Fruit fly (Drosophila melanogaster) whole organism, embryonic: Measurements from ENCODE around the gene Fic.
A peak's percentile ranks its signal among the peaks of the same experiment; 100 is the strongest.

Source experiments
- Ada2b ChIP-seq: fragments of 200-800 bp; sonication (Bioruptor generic); IDR thresholded peaks from 2 replicates; pipeline ENCODE4 v1.3.6; 2022; ENCODE audit warnings: missing biosample characterization, missing genetic modification characterization
- B-H2 ChIP-seq: fragments of 200-800 bp; sonication (Bioruptor generic); optimal IDR thresholded peaks from 2 replicates; lab custom pipeline; 2018; ENCODE audit warnings: missing biosample characterization, mild to moderate bottlenecking, missing genetic modification characterization
- CG10274 ChIP-seq: fragments of 200-800 bp; sonication (Bioruptor generic); optimal IDR thresholded peaks from 3 replicates; lab custom pipeline; 2017; ENCODE audit warnings: missing biosample characterization, mild to moderate bottlenecking, missing genetic modification characterization
- CG11504 ChIP-seq: fragments of 200-800 bp; sonication (Bioruptor generic); optimal IDR thresholded peaks from 3 replicates; lab custom pipeline; 2019; ENCODE audit warnings: missing biosample characterization, mild to moderate bottlenecking, missing genetic modification characterization, moderate library complexity
- CG14860 ChIP-seq: fragments of 200-800 bp; sonication (Bioruptor generic); IDR thresholded peaks from 3 replicates; pipeline ENCODE4 v1.3.6; 2022; ENCODE audit warnings: missing biosample characterization, missing genetic modification characterization; ENCODE audit not compliant: partially characterized antibody
- CG15073 ChIP-seq: fragments of 200-800 bp; sonication (Bioruptor generic); optimal IDR thresholded peaks from 2 replicates; lab custom pipeline; 2016; ENCODE audit warnings: missing biosample characterization, missing genetic modification characterization
- CG17612 ChIP-seq: fragments of 200-800 bp; sonication (Bioruptor generic); IDR thresholded peaks from 2 replicates; pipeline ENCODE4 v1.3.6; 2022; ENCODE audit warnings: missing biosample characterization, missing genetic modification characterization
- CG1792 ChIP-seq: fragments of 200-800 bp; sonication (Bioruptor generic); optimal IDR thresholded peaks from 2 replicates; lab custom pipeline; 2016; ENCODE audit warnings: missing biosample characterization, missing genetic modification characterization
- CG18476 ChIP-seq: fragments of 200-800 bp; sonication (Bioruptor generic); optimal IDR thresholded peaks from 2 replicates; lab custom pipeline; 2016; ENCODE audit warnings: missing biosample characterization, mild to moderate bottlenecking, missing genetic modification characterization
- CG2199 ChIP-seq: fragments of 200-800 bp; sonication (Bioruptor generic); IDR thresholded peaks from 3 replicates; pipeline ENCODE4 v1.3.6; 2022; ENCODE audit warnings: missing biosample characterization, missing genetic modification characterization
- CG32767 ChIP-seq: fragments of 200-800 bp; sonication (Bioruptor generic); IDR thresholded peaks from 2 replicates; pipeline ENCODE4 v1.3.6; 2022; ENCODE audit warnings: missing biosample characterization, missing genetic modification characterization
- CG33213 ChIP-seq: fragments of 200-800 bp; sonication (Bioruptor generic); optimal IDR thresholded peaks from 3 replicates; lab custom pipeline; 2016; ENCODE audit warnings: missing biosample characterization, missing genetic modification characterization
- CG5180 ChIP-seq: fragments of 200-800 bp; sonication (Bioruptor generic); optimal IDR thresholded peaks from 3 replicates; lab custom pipeline; 2017; ENCODE audit warnings: missing biosample characterization, missing genetic modification characterization, mild to moderate bottlenecking, moderate library complexity, missing genetic modification reagents
- CG6689 ChIP-seq: fragments of 200-800 bp; sonication (Bioruptor generic); IDR thresholded peaks from 2 replicates; pipeline ENCODE4 v1.3.6; 2022; ENCODE audit warnings: missing biosample characterization, missing genetic modification characterization
- CG6765 ChIP-seq: fragments of 200-800 bp; sonication (Bioruptor generic); optimal IDR thresholded peaks from 3 replicates; lab custom pipeline; 2017; ENCODE audit warnings: missing biosample characterization, mild to moderate bottlenecking, missing genetic modification characterization
- CG8290 ChIP-seq, 3 experiments: fragments of 200-800 bp; sonication (Bioruptor generic); optimal IDR thresholded peaks; 2 replicates each; lab custom pipeline; 2016 to 2019; ENCODE audit warnings: missing biosample characterization in 3 of 3, missing genetic modification characterization in 3 of 3, mild to moderate bottlenecking in 2 of 3, moderate library complexity in 1 of 3
- CG8924 ChIP-seq: fragments of 200-800 bp; optimal IDR thresholded peaks from 3 replicates; lab custom pipeline; 2019; ENCODE audit warnings: missing biosample characterization, mild to moderate bottlenecking, missing genetic modification characterization, moderate library complexity
- CG9609 ChIP-seq: fragments of 200-800 bp; sonication (Bioruptor generic); optimal IDR thresholded peaks from 3 replicates; lab custom pipeline; 2016; ENCODE audit warnings: missing biosample characterization, missing genetic modification characterization
- CG9727 ChIP-seq: fragments of 200-800 bp; sonication (Bioruptor generic); optimal IDR thresholded peaks from 3 replicates; lab custom pipeline; 2017; ENCODE audit warnings: missing biosample characterization, mild to moderate bottlenecking, missing genetic modification characterization
- CG9932 ChIP-seq: fragments of 200-800 bp; sonication (Bioruptor generic); IDR thresholded peaks from 2 replicates; pipeline ENCODE4 v1.3.6; 2022; ENCODE audit warnings: missing biosample characterization, missing genetic modification characterization
- CoRest ChIP-seq: fragments of 200-800 bp; sonication (Bioruptor generic); optimal IDR thresholded peaks from 3 replicates; lab custom pipeline; 2018; ENCODE audit warnings: missing biosample characterization, mild to moderate bottlenecking, missing genetic modification characterization, moderate library complexity
- Dad ChIP-seq: fragments of 200-800 bp; sonication (Bioruptor generic); optimal IDR thresholded peaks from 3 replicates; lab custom pipeline; 2016; ENCODE audit warnings: missing biosample characterization, missing genetic modification characterization
- Dfd ChIP-seq, 2 experiments: fragments of >200 bp; optimal IDR thresholded peaks; 2 replicates each; lab custom pipeline; 2017; ENCODE audit warnings: missing biosample characterization in 2 of 2, missing genetic modification characterization in 2 of 2
- Doc3 ChIP-seq: fragments of 200-800 bp; sonication (Bioruptor generic); IDR thresholded peaks from 3 replicates; pipeline ENCODE4 v1.3.6; 2022; ENCODE audit warnings: missing biosample characterization, missing genetic modification characterization; ENCODE audit not compliant: partially characterized antibody
- Fer2 ChIP-seq: fragments of 200-800 bp; sonication (Bioruptor generic); optimal IDR thresholded peaks from 2 replicates; lab custom pipeline; 2018; ENCODE audit warnings: missing biosample characterization, mild to moderate bottlenecking, missing genetic modification characterization, moderate library complexity
- Fer3 ChIP-seq: fragments of 200-800 bp; sonication (Bioruptor generic); optimal IDR thresholded peaks from 2 replicates; lab custom pipeline; 2018; ENCODE audit warnings: missing biosample characterization, mild to moderate bottlenecking, missing genetic modification characterization, moderate library complexity
- Hmr ChIP-seq: fragments of 200-800 bp; sonication (Bioruptor generic); optimal IDR thresholded peaks from 3 replicates; lab custom pipeline; 2017; ENCODE audit warnings: mild to moderate bottlenecking, missing biosample characterization, missing genetic modification reagents, missing genetic modification characterization
- Hr51 ChIP-seq, 2 experiments: fragments of 200-800 bp; sonication (Bioruptor generic); optimal IDR thresholded peaks; 2 replicates in 1 of 2; 3 replicates in 1 of 2; lab custom pipeline; 2016 to 2018; ENCODE audit warnings: missing biosample characterization in 2 of 2, missing genetic modification characterization in 2 of 2, mild to moderate bottlenecking in 1 of 2, moderate library complexity in 1 of 2
- MESR4 ChIP-seq: fragments of 200-800 bp; sonication (Bioruptor generic); optimal IDR thresholded peaks from 2 replicates; lab custom pipeline; 2018; ENCODE audit warnings: missing biosample characterization, mild to moderate bottlenecking, missing genetic modification characterization, moderate library complexity
- Vsx1 ChIP-seq: fragments of 200-800 bp; sonication (Bioruptor generic); optimal IDR thresholded peaks from 2 replicates; lab custom pipeline; 2017; ENCODE audit warnings: missing biosample characterization, mild to moderate bottlenecking, missing genetic modification characterization, missing genetic modification reagents
- al ChIP-seq: fragments of 200-800 bp; sonication (Bioruptor generic); IDR thresholded peaks from 2 replicates; pipeline ENCODE4 v1.3.6; 2022; ENCODE audit warnings: missing biosample characterization, missing genetic modification characterization
- az2 ChIP-seq: fragments of 200-800 bp; sonication (Bioruptor generic); optimal IDR thresholded peaks from 3 replicates; lab custom pipeline; 2016; ENCODE audit warnings: missing biosample characterization, missing genetic modification characterization
- chinmo ChIP-seq: fragments of 200-800 bp; sonication (Bioruptor generic); IDR thresholded peaks from 4 replicates; pipeline ENCODE4 v1.3.6; 2022; ENCODE audit warnings: missing biosample characterization, missing genetic modification characterization; ENCODE audit not compliant: partially characterized antibody
- ci ChIP-seq: fragments of 200-800 bp; sonication (Bioruptor generic); IDR thresholded peaks from 3 replicates; pipeline ENCODE4 v1.3.6; 2022; ENCODE audit warnings: missing biosample characterization, missing genetic modification characterization
- da ChIP-seq: fragments of 200-800 bp; sonication (Bioruptor generic); optimal IDR thresholded peaks from 2 replicates; lab custom pipeline; 2016; ENCODE audit warnings: missing biosample characterization, missing genetic modification characterization
- dimm ChIP-seq: fragments of 200-800 bp; sonication (Bioruptor generic); IDR thresholded peaks from 2 replicates; pipeline ENCODE4 v1.3.6; 2022; ENCODE audit warnings: missing biosample characterization, missing genetic modification characterization
- fu2 ChIP-seq: fragments of 200-800 bp; sonication (Bioruptor generic); optimal IDR thresholded peaks from 2 replicates; lab custom pipeline; 2016; ENCODE audit warnings: missing biosample characterization, missing genetic modification characterization
- gsb ChIP-seq: fragments of 200-800 bp; sonication (Bioruptor generic); IDR thresholded peaks from 2 replicates; pipeline ENCODE4 v1.3.6; 2022; ENCODE audit warnings: missing biosample characterization, missing genetic modification characterization
- lbe ChIP-seq: fragments of 200-800 bp; sonication (Bioruptor generic); optimal IDR thresholded peaks from 2 replicates; lab custom pipeline; 2016; ENCODE audit warnings: missing biosample characterization, mild to moderate bottlenecking, missing genetic modification characterization
- mirr ChIP-seq: fragments of 200-800 bp; sonication (Bioruptor generic); optimal IDR thresholded peaks from 3 replicates; lab custom pipeline; 2018; ENCODE audit warnings: missing biosample characterization, mild to moderate bottlenecking, missing genetic modification characterization
- mld ChIP-seq: fragments of 200-800 bp; sonication (Bioruptor generic); IDR thresholded peaks from 3 replicates; pipeline ENCODE4 v1.3.6; 2022; ENCODE audit warnings: missing biosample characterization, missing genetic modification characterization; ENCODE audit not compliant: partially characterized antibody
- nau ChIP-seq: fragments of 200-800 bp; sonication (Bioruptor generic); optimal IDR thresholded peaks from 3 replicates; lab custom pipeline; 2017; ENCODE audit warnings: missing biosample characterization, mild to moderate bottlenecking, missing genetic modification characterization, missing genetic modification reagents
- onecut ChIP-seq: fragments of 200-800 bp; sonication (Bioruptor generic); IDR thresholded peaks from 2 replicates; pipeline ENCODE4 v1.3.6; 2022; ENCODE audit warnings: missing biosample characterization, missing genetic modification characterization
- p53 ChIP-seq: fragments of 200-800 bp; sonication (Bioruptor generic); optimal IDR thresholded peaks from 2 replicates; lab custom pipeline; 2016; ENCODE audit warnings: missing biosample characterization, missing genetic modification characterization
- repo ChIP-seq: fragments of 200-800 bp; sonication (Bioruptor generic); optimal IDR thresholded peaks from 2 replicates; lab custom pipeline; 2016; ENCODE audit warnings: missing biosample characterization, missing genetic modification characterization
- sens ChIP-seq: fragments of 200-800 bp; sonication (Bioruptor generic); peaks from one replicate; lab custom pipeline; 2016; ENCODE audit warnings: missing biosample characterization, missing genetic modification characterization
- stc ChIP-seq: fragments of 200-800 bp; sonication (Bioruptor generic); IDR thresholded peaks from 2 replicates; pipeline ENCODE4 v1.3.6; 2022; ENCODE audit warnings: missing biosample characterization, missing genetic modification characterization
- unpg ChIP-seq: fragments of 200-800 bp; sonication (Bioruptor generic); optimal IDR thresholded peaks from 3 replicates; lab custom pipeline; 2018; ENCODE audit warnings: missing biosample characterization, mild to moderate bottlenecking, missing genetic modification characterization, moderate library complexity
- vvl ChIP-seq: fragments of 200-800 bp; sonication (Bioruptor generic); IDR thresholded peaks from 2 replicates; pipeline ENCODE4 v1.3.6; 2022; ENCODE audit warnings: missing biosample characterization, missing genetic modification characterization

Fic gene

dm6 chr2L:6464780-6465179 is 40.6 kb downstream of the Fic start:
- no peak for TF ChIP-seq sens
- TF ChIP-seq p53 (GFP tag; lab: Kevin White, UChicago) = peak; percentile 76
- TF ChIP-seq chinmo (GFP tag; lab: Robert Waterston, UW) = 0 out of 4 replicates have a peak, but pooled peaks have one; percentile 59
- peak; percentile 32 for TF ChIP-seq lbe (GFP tag; lab: Kevin White, UChicago)

dm6 chr2L:6465497-6465896 is 41.4 kb downstream of the Fic start, which contains the start of gene Rchy1:
Gene Rchy1 (minus strand): TSS chr2L:6465669.
- TF ChIP-seq gsb (GFP tag; lab: Robert Waterston, UW) (no peak), repo (GFP tag; lab: Kevin White, UChicago) (no peak), onecut (GFP tag; lab: Robert Waterston, UW) (no peak; the same call in 1 of the 2 replicates), stc (GFP tag; lab: Robert Waterston, UW) (peak; percentile 61; the same call in 1 of the 2 replicates), CG8924 (tag; lab: Kevin White, UChicago) (no peak), unpg (GFP tag; lab: Kevin White, UChicago) (peak; percentile 1), fu2 (GFP tag; lab: Kevin White, UChicago) (no peak), Dad (GFP tag; lab: Kevin White, UChicago) (no peak), Dfd (GFP tag; optimal IDR thresholded peaks at IDR 0.05; lab: Kevin White, UChicago) (no peak), az2 (GFP tag; lab: Kevin White, UChicago) (no peak), dimm (GFP tag; lab: Robert Waterston, UW) (no peak), mirr (peak; percentile 81), mld (no peak), CG32767 (GFP tag; lab: Robert Waterston, UW) (peak; percentile 13; the same call in 1 of the 2 replicates), CG18476 (GFP tag; lab: Kevin White, UChicago) (no peak), Vsx1 (GFP tag; lab: Kevin White, UChicago) (peak; percentile 5), MESR4 (GFP tag; lab: Kevin White, UChicago) (peak; percentile 3), CG17612 (GFP tag; lab: Robert Waterston, UW) (no peak), CG6765 (GFP tag; lab: Kevin White, UChicago) (peak; percentile 49), nau (peak; percentile 20), CG1792 (GFP tag; lab: Kevin White, UChicago) (no peak), CG33213 (no peak), CG6689 (GFP tag; lab: Robert Waterston, UW) (no peak), ci (GFP tag; lab: Robert Waterston, UW) (peak; percentile 68; the same call in 2 of the 3 replicates), da (GFP tag; lab: Kevin White, UChicago) (no peak), Doc3 (no peak), Fer2 (tag; lab: Kevin White, UChicago) (no peak), CG8290 (GFP tag; optimal IDR thresholded peaks at IDR 0.05; lab: Kevin White, UChicago) (no peak), CG8290 (tag; optimal IDR thresholded peaks at IDR 0.05; lab: Kevin White, UChicago) (peak in 1 of 2 experiments; percentile 68), Ada2b (GFP tag; lab: Robert Waterston, UW) (no peak), CG9932 (no peak), CoRest (tag; lab: Kevin White, UChicago) (no peak), CG9609 (GFP tag; lab: Kevin White, UChicago) (no peak), Hmr (GFP tag; lab: Kevin White, UChicago) (peak; percentile 46), CG15073 (GFP tag; lab: Kevin White, UChicago) (no peak), B-H2 (GFP tag; lab: Kevin White, UChicago) (peak; percentile 26), vvl (GFP tag; lab: Robert Waterston, UW) (peak; percentile 56; the same call in 1 of the 2 replicates), CG2199 (GFP tag; lab: Robert Waterston, UW) (no peak), al (GFP tag; lab: Robert Waterston, UW) (no peak), CG11504 (tag; lab: Kevin White, UChicago) (peak; percentile 43), CG5180 (peak; percentile 47), CG14860 (GFP tag; lab: Robert Waterston, UW) (no peak), CG9727 (GFP tag; lab: Kevin White, UChicago) (no peak), Hr51 (GFP tag; optimal IDR thresholded peaks at IDR 0.05; lab: Kevin White, UChicago) (no peak), Fer3 (tag; lab: Kevin White, UChicago) (peak; percentile 27), CG10274 (GFP tag; lab: Kevin White, UChicago) (no peak)
